Worm (Caenorhabditis elegans) whole organism, young adult: ENCODE results near the gene F02H6.7.

Source experiments
- B0261.1 ChIP-seq: sonication (generic microtip); optimal IDR thresholded peaks from 2 replicates; lab custom pipeline; 2016; ENCODE audit warnings: mild to moderate bottlenecking, missing genetic modification characterization, moderate library complexity, missing compliant biosample characterization
- F10E7.11 ChIP-seq: sonication (generic microtip); optimal IDR thresholded peaks from 2 replicates; lab custom pipeline; 2017; ENCODE audit warnings: mild to moderate bottlenecking, missing genetic modification characterization, moderate library complexity, missing compliant biosample characterization
- F49E8.2 ChIP-seq: sonication (generic microtip); optimal IDR thresholded peaks from 3 replicates; lab custom pipeline; 2017; ENCODE audit warnings: missing genetic modification characterization, mild to moderate bottlenecking, missing compliant biosample characterization, antibody characterized with exemption, moderate library complexity; ENCODE audit not compliant: insufficient read depth
- F57C9.4 ChIP-seq: sonication (generic microtip); optimal IDR thresholded peaks from 2 replicates; lab custom pipeline; 2017; ENCODE audit warnings: mild to moderate bottlenecking, missing genetic modification characterization, missing compliant biosample characterization
- K11D2.4 ChIP-seq: fragments of 200-800 bp; sonication (Bioruptor generic); IDR thresholded peaks from 2 replicates; pipeline ENCODE4 v1.3.6; 2022; ENCODE audit warnings: missing genetic modification reagents, missing genetic modification characterization, missing compliant biosample characterization
- T07F8.4 ChIP-seq: sonication (generic microtip); optimal IDR thresholded peaks from 2 replicates; lab custom pipeline; 2016; ENCODE audit warnings: mild to moderate bottlenecking, missing genetic modification characterization, moderate library complexity, missing compliant biosample characterization
- Y53F4B.3 ChIP-seq: fragments of 200-800 bp; sonication (Bioruptor generic); IDR thresholded peaks from 2 replicates; pipeline ENCODE4 v1.3.6; 2022; ENCODE audit warnings: missing genetic modification reagents, missing genetic modification characterization, missing compliant biosample characterization
- atf-7 ChIP-seq: sonication (generic microtip); optimal IDR thresholded peaks from 2 replicates; lab custom pipeline; 2017; ENCODE audit warnings: mild to moderate bottlenecking, missing genetic modification characterization, missing compliant biosample characterization
- ccch-3 ChIP-seq: fragments of 200-800 bp; sonication (Bioruptor generic); optimal IDR thresholded peaks from 2 replicates; lab custom pipeline; 2018; ENCODE audit warnings: mild to moderate bottlenecking, missing genetic modification characterization, missing compliant biosample characterization
- cebp-1 ChIP-seq, 2 experiments: fragments of 200-800 bp in 1 of 2; sonication (Bioruptor generic) in 1 of 2; sonication (generic microtip) in 1 of 2; IDR thresholded peaks in 1 of 2; optimal IDR thresholded peaks in 1 of 2; 2 replicates each; pipeline versions ENCODE4 v1.3.6 to Lab custom; 2017 to 2022; ENCODE audit warnings: missing compliant biosample characterization in 2 of 2, missing genetic modification characterization in 2 of 2, mild to moderate bottlenecking in 1 of 2, missing genetic modification reagents in 1 of 2, moderate library complexity in 1 of 2
- ceh-100 ChIP-seq: fragments of 200-800 bp; sonication (Bioruptor generic); IDR thresholded peaks from 2 replicates; pipeline ENCODE4 v1.3.6; 2022; ENCODE audit warnings: missing genetic modification reagents, missing genetic modification characterization, missing compliant biosample characterization
- ceh-58 ChIP-seq: fragments of 200-800 bp; sonication (Bioruptor generic); IDR thresholded peaks from 2 replicates; pipeline ENCODE4 v1.3.6; 2022; ENCODE audit warnings: missing genetic modification characterization, missing compliant biosample characterization
- ceh-91 ChIP-seq: fragments of 200-800 bp; sonication (Bioruptor generic); IDR thresholded peaks from 2 replicates; pipeline ENCODE4 v1.3.6; 2022; ENCODE audit warnings: missing genetic modification reagents, missing genetic modification characterization, missing compliant biosample characterization
- dox-1 ChIP-seq: fragments of 200-800 bp; sonication (Bioruptor generic); IDR thresholded peaks from 2 replicates; pipeline ENCODE4 v1.3.6; 2022; ENCODE audit warnings: missing genetic modification reagents, missing genetic modification characterization, missing compliant biosample characterization
- dpl-1 ChIP-seq: fragments of 150-350 bp; optimal IDR thresholded peaks from 2 replicates; lab custom pipeline; 2014; ENCODE audit warnings: missing biosample characterization, missing genetic modification reagents, missing genetic modification characterization
- efl-1 ChIP-seq: fragments of 150-350 bp; optimal IDR thresholded peaks from 2 replicates; lab custom pipeline; 2014; ENCODE audit warnings: missing biosample characterization, missing genetic modification reagents, missing genetic modification characterization
- egl-18 ChIP-seq: fragments of 200-800 bp; sonication (Bioruptor generic); IDR thresholded peaks from 2 replicates; pipeline ENCODE4 v1.3.6; 2022; ENCODE audit warnings: missing genetic modification reagents, missing genetic modification characterization, missing compliant biosample characterization
- egrh-3 ChIP-seq: fragments of 200-800 bp; sonication (Bioruptor generic); IDR thresholded peaks from 2 replicates; pipeline ENCODE4 v1.3.6; 2022; ENCODE audit warnings: missing genetic modification reagents, missing genetic modification characterization, missing compliant biosample characterization
- ets-4 ChIP-seq: fragments of 200-800 bp; sonication (Bioruptor generic); optimal IDR thresholded peaks from 2 replicates; lab custom pipeline; 2018; ENCODE audit warnings: mild to moderate bottlenecking, missing genetic modification characterization, missing compliant biosample characterization
- gei-17 ChIP-seq: fragments of 200-800 bp; sonication (Bioruptor generic); optimal IDR thresholded peaks from 2 replicates; lab custom pipeline; 2018; ENCODE audit warnings: mild to moderate bottlenecking, missing genetic modification characterization, missing compliant biosample characterization
- hmg-20 ChIP-seq: fragments of 200-800 bp; sonication (Bioruptor generic); IDR thresholded peaks from 2 replicates; pipeline ENCODE4 v1.3.6; 2022; ENCODE audit warnings: missing genetic modification reagents, missing genetic modification characterization, missing compliant biosample characterization
- hrde-1 ChIP-seq: sonication (generic microtip); optimal IDR thresholded peaks from 2 replicates; lab custom pipeline; 2016; ENCODE audit warnings: missing genetic modification characterization, mild to moderate bottlenecking, missing compliant biosample characterization, moderate library complexity, missing genotype, missing genetic modification reagents, borderline replicate concordance
- hsf-1 ChIP-seq: fragments of 200-800 bp; sonication (Bioruptor generic); IDR thresholded peaks from 2 replicates; pipeline ENCODE4 v1.3.6; 2022; ENCODE audit warnings: missing genetic modification reagents, missing genetic modification characterization, missing compliant biosample characterization
- let-526 ChIP-seq: fragments of 200-800 bp; sonication (Bioruptor generic); IDR thresholded peaks from 2 replicates; pipeline ENCODE4 v1.3.6; 2022; ENCODE audit warnings: missing genetic modification reagents, missing genetic modification characterization, missing compliant biosample characterization
- let-607 ChIP-seq, 2 experiments: fragments of 200-800 bp in 1 of 2; sonication (Bioruptor generic) in 1 of 2; sonication (generic microtip) in 1 of 2; optimal IDR thresholded peaks; 2 replicates each; lab custom pipeline; 2016 to 2018; ENCODE audit warnings: mild to moderate bottlenecking in 2 of 2, missing compliant biosample characterization in 2 of 2, missing genetic modification characterization in 2 of 2, moderate library complexity in 2 of 2, missing genotype in 1 of 2
- lin-40 ChIP-seq: sonication (generic microtip); optimal IDR thresholded peaks from 2 replicates; lab custom pipeline; 2016; ENCODE audit warnings: missing genetic modification characterization, mild to moderate bottlenecking, missing compliant biosample characterization, missing genotype, missing genetic modification reagents
- lsl-1 ChIP-seq: fragments of 200-800 bp; sonication (Bioruptor generic); optimal IDR thresholded peaks from 2 replicates; lab custom pipeline; 2018; ENCODE audit warnings: mild to moderate bottlenecking, missing genetic modification characterization, moderate library complexity, missing compliant biosample characterization
- madf-10 ChIP-seq: sonication (generic microtip); optimal IDR thresholded peaks from 2 replicates; lab custom pipeline; 2016; ENCODE audit warnings: mild to moderate bottlenecking, missing genetic modification characterization, missing compliant biosample characterization
- madf-3 ChIP-seq: fragments of 200-800 bp; sonication (Bioruptor generic); IDR thresholded peaks from 2 replicates; pipeline ENCODE4 v1.3.6; 2022; ENCODE audit warnings: missing genetic modification reagents, missing genetic modification characterization, missing compliant biosample characterization
- madf-6 ChIP-seq: fragments of 200-800 bp; sonication (Bioruptor generic); IDR thresholded peaks from 2 replicates; pipeline ENCODE4 v1.3.6; 2022; ENCODE audit warnings: missing genetic modification reagents, missing genetic modification characterization, missing compliant biosample characterization
- mel-28 ChIP-seq: sonication (generic microtip); optimal IDR thresholded peaks from 2 replicates; lab custom pipeline; 2016; ENCODE audit warnings: borderline replicate concordance, mild to moderate bottlenecking, missing genetic modification characterization, missing compliant biosample characterization
- nfya-2 ChIP-seq: fragments of 200-800 bp; sonication (Bioruptor generic); IDR thresholded peaks from 2 replicates; pipeline ENCODE4 v1.3.6; 2022; ENCODE audit warnings: missing genetic modification reagents, missing genetic modification characterization, missing compliant biosample characterization
- nhr-120 ChIP-seq: fragments of 200-800 bp; sonication (Bioruptor generic); IDR thresholded peaks from 2 replicates; pipeline ENCODE4 v1.3.6; 2022; ENCODE audit warnings: missing genetic modification characterization, missing compliant biosample characterization
- nhr-27 ChIP-seq: fragments of 200-800 bp; sonication (Bioruptor generic); optimal IDR thresholded peaks from 2 replicates; lab custom pipeline; 2018; ENCODE audit warnings: mild to moderate bottlenecking, missing genetic modification characterization, moderate library complexity, missing compliant biosample characterization
- nhr-80 ChIP-seq: sonication (generic microtip); optimal IDR thresholded peaks from 2 replicates; lab custom pipeline; 2016; ENCODE audit warnings: missing genetic modification characterization, missing compliant biosample characterization
- rcor-1 ChIP-seq: fragments of 200-800 bp; sonication (Bioruptor generic); IDR thresholded peaks from 2 replicates; pipeline ENCODE4 v1.3.6; 2022; ENCODE audit warnings: missing genetic modification reagents, missing genetic modification characterization, missing compliant biosample characterization
- repo-1 ChIP-seq: sonication (generic microtip); optimal IDR thresholded peaks from 2 replicates; lab custom pipeline; 2017; ENCODE audit warnings: mild to moderate bottlenecking, missing genetic modification characterization, missing compliant biosample characterization
- sdz-38 ChIP-seq: sonication (generic microtip); optimal IDR thresholded peaks from 2 replicates; lab custom pipeline; 2016; ENCODE audit warnings: missing genotype, missing genetic modification characterization, missing compliant biosample characterization
- sea-2 ChIP-seq: fragments of 200-800 bp; sonication (Bioruptor generic); IDR thresholded peaks from 2 replicates; pipeline ENCODE4 v1.3.6; 2022; ENCODE audit warnings: missing genetic modification characterization, missing compliant biosample characterization
- snpc-3.4 ChIP-seq: sonication (generic microtip); optimal IDR thresholded peaks from 2 replicates; lab custom pipeline; 2017; ENCODE audit warnings: missing genetic modification characterization, mild to moderate bottlenecking, missing compliant biosample characterization, antibody characterized with exemption, moderate library complexity, missing genotype, missing genetic modification reagents
- sptf-2 ChIP-seq: fragments of 200-800 bp; sonication (Bioruptor generic); optimal IDR thresholded peaks from 2 replicates; lab custom pipeline; 2018; ENCODE audit warnings: mild to moderate bottlenecking, missing genetic modification characterization, missing compliant biosample characterization
- tbx-9 ChIP-seq: sonication (generic microtip); optimal IDR thresholded peaks from 2 replicates; lab custom pipeline; 2016; ENCODE audit warnings: borderline replicate concordance, missing genetic modification characterization, inconsistent platforms, missing compliant biosample characterization
- unc-62 ChIP-seq: fragments of 150-350 bp; optimal IDR thresholded peaks from 2 replicates; lab custom pipeline; 2014; ENCODE audit warnings: missing biosample characterization, missing genetic modification reagents, missing genetic modification characterization
- zfh-2 ChIP-seq: fragments of 200-800 bp; sonication (Bioruptor generic); conservative IDR thresholded peaks from 2 replicates; pipeline ENCODE4 v1.3.6; 2022; ENCODE audit warnings: missing genetic modification reagents, missing genetic modification characterization, missing compliant biosample characterization
- zim-3 ChIP-seq: sonication (generic microtip); optimal IDR thresholded peaks from 2 replicates; lab custom pipeline; 2017; ENCODE audit warnings: mild to moderate bottlenecking, missing genetic modification characterization, moderate library complexity, missing compliant biosample characterization
- ztf-26 ChIP-seq: sonication (generic microtip); optimal IDR thresholded peaks from 2 replicates; lab custom pipeline; 2017; ENCODE audit warnings: missing genetic modification characterization, missing compliant biosample characterization
- ztf-6 ChIP-seq: fragments of 200-800 bp; sonication (Bioruptor generic); IDR thresholded peaks from 2 replicates; pipeline ENCODE4 v1.3.6; 2022; ENCODE audit warnings: missing genetic modification reagents, missing genetic modification characterization, missing compliant biosample characterization

F02H6.7 gene

ce11 chrIV:14224912-14225311, 3.1 kb downstream of the F02H6.7 start (continued):
- no peak for TF ChIP-seq mel-28 (tag; lab: Kevin White, UChicago)
- TF ChIP-seq nhr-120 (GFP tag; lab: Robert Waterston, UW) = 0 out of 2 replicates have a peak, but pooled peaks have one; percentile 83
- TF ChIP-seq cebp-1 (GFP tag; IDR thresholded peaks at IDR 0.05; lab: Robert Waterston, UW) = peak; percentile 45; the same call in 1 of the 2 replicates
- no peak for TF ChIP-seq cebp-1 (tag; optimal IDR thresholded peaks at IDR 0.05; lab: Kevin White, UChicago)
- no peak for TF ChIP-seq dpl-1 (GFP tag; lab: Kevin White, UChicago)
- TF ChIP-seq unc-62 (GFP tag; lab: Kevin White, UChicago) = no peak
- peak; percentile 69; the same call in 1 of the 2 replicates for TF ChIP-seq madf-6
- TF ChIP-seq let-526 (GFP tag; lab: Robert Waterston, UW) = 0 out of 2 replicates have a peak, but pooled peaks have one; percentile 46
- TF ChIP-seq F10E7.11 (tag; lab: Kevin White, UChicago) = no peak
- no peak for TF ChIP-seq zfh-2 (GFP tag; lab: Robert Waterston, UW)
- TF ChIP-seq nhr-80 (tag; lab: Kevin White, UChicago) = peak; percentile 4
- no peak for TF ChIP-seq F57C9.4 (tag; lab: Kevin White, UChicago)
- no peak for TF ChIP-seq sdz-38 (tag; lab: Kevin White, UChicago)
- no peak for TF ChIP-seq let-607 (tag; optimal IDR thresholded peaks at IDR 0.05; lab: Kevin White, UChicago)
- TF ChIP-seq K11D2.4 = peak; percentile 51; the same call in 1 of the 2 replicates
- 0 out of 2 replicates have a peak, but pooled peaks have one; percentile 66 for TF ChIP-seq ceh-58 (GFP tag; lab: Robert Waterston, UW)
- no peak for TF ChIP-seq hrde-1 (tag; lab: Kevin White, UChicago)
- TF ChIP-seq dox-1 (GFP tag; lab: Robert Waterston, UW) = no peak; the same call in 1 of the 2 replicates
- TF ChIP-seq ztf-6 (GFP tag; lab: Robert Waterston, UW) = no peak
- peak; percentile 26 for TF ChIP-seq ztf-26 (tag; lab: Kevin White, UChicago)
- peak; percentile 92 for TF ChIP-seq sptf-2 (GFP tag; lab: Kevin White, UChicago)
- peak; percentile 64; the same call in 1 of the 2 replicates for TF ChIP-seq hsf-1 (GFP tag; lab: Robert Waterston, UW)
- TF ChIP-seq zim-3 (tag; lab: Kevin White, UChicago) = peak; percentile 4
- 0 out of 2 replicates have a peak, but pooled peaks have one; percentile 37 for TF ChIP-seq egrh-3 (GFP tag; lab: Robert Waterston, UW)
- TF ChIP-seq F49E8.2 (tag; lab: Kevin White, UChicago) = peak; percentile 78
- TF ChIP-seq lsl-1 (GFP tag; lab: Kevin White, UChicago) = peak; percentile 49
- TF ChIP-seq ceh-100 = peak; percentile 48
- TF ChIP-seq nfya-2 (GFP tag; lab: Robert Waterston, UW) = no peak
- TF ChIP-seq hmg-20 = peak; percentile 56; the same call in 1 of the 2 replicates
- TF ChIP-seq repo-1 (tag; lab: Kevin White, UChicago) = peak; percentile 44
- TF ChIP-seq gei-17 (GFP tag; lab: Kevin White, UChicago) = no peak
- 0 out of 2 replicates have a peak, but pooled peaks have one; percentile 16 for TF ChIP-seq Y53F4B.3 (GFP tag; lab: Robert Waterston, UW)
- peak; percentile 88 for TF ChIP-seq rcor-1
- TF ChIP-seq lin-40 (tag; lab: Kevin White, UChicago) = no peak
- no peak for TF ChIP-seq sea-2
- TF ChIP-seq madf-10 (tag; lab: Kevin White, UChicago) = peak; percentile 33
- TF ChIP-seq ccch-3 = no peak
- peak; percentile 62 for TF ChIP-seq snpc-3.4 (tag; lab: Kevin White, UChicago)
- TF ChIP-seq nhr-27 = no peak
- no peak for TF ChIP-seq ets-4
- no peak for TF ChIP-seq madf-3
- no peak for TF ChIP-seq egl-18 (GFP tag; lab: Robert Waterston, UW)
- TF ChIP-seq tbx-9 = no peak
- TF ChIP-seq T07F8.4 (tag; lab: Kevin White, UChicago) = peak; percentile 74
- peak; percentile 34 for TF ChIP-seq atf-7
- TF ChIP-seq efl-1 = no peak
- TF ChIP-seq ceh-91 = peak; percentile 20; the same call in 1 of the 2 replicates
- peak; percentile 85 for TF ChIP-seq B0261.1 (tag; lab: Kevin White, UChicago)
